Worm (Caenorhabditis elegans) whole organism, mixed stage, embryonic: ENCODE measurements around the gene ZK593.3.

Experiments used
- mep-1 ChIP-seq: fragments of 150-350 bp; optimal IDR thresholded peaks from 2 replicates; lab custom pipeline; 2017; ENCODE audit warnings: missing biosample characterization, missing genetic modification reagents, missing genetic modification characterization, inconsistent platforms
- nhr-76 ChIP-seq: sonication (generic microtip); optimal IDR thresholded peaks from 2 replicates; lab custom pipeline; 2017; ENCODE audit warnings: missing biosample characterization, missing genetic modification characterization

DNA sequence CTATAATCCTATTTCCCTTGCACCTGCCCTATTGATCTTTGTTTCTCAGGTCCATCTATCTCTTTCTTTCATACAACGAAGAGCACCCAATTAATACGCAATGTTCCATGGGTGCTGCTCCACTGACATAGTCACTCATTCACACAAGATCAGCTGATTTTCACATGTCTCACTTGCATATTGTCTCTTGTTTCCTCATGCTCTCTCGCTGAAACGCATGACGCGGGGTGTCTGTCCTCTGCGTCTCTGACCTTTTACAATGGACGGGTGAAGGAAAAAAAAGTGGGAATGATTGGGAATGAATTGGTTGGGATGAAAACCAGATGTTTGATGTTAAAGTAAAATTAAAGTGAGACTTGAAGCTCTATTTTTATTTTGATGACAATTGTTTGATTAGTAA, 19.8 kb downstream of the ZK593.3 start:
- no peak for TF ChIP-seq nhr-76 (tag; lab: Kevin White, UChicago)
- no peak for TF ChIP-seq mep-1 (tag; lab: Kevin White, UChicago)
